Worm (Caenorhabditis elegans) whole organism, late embryonic: ENCODE measurements around the gene dph-5.

Experiments used
- ceh-48 ChIP-seq: sonication (generic microtip); optimal IDR thresholded peaks from 2 replicates; lab custom pipeline; 2016; ENCODE audit warnings: missing genetic modification characterization, inconsistent platforms, missing compliant biosample characterization
- madf-2 ChIP-seq: sonication (generic microtip); optimal IDR thresholded peaks from 2 replicates; lab custom pipeline; 2017; ENCODE audit warnings: missing genetic modification characterization, missing compliant biosample characterization
- nhr-11 ChIP-seq: fragments of 150-350 bp; optimal IDR thresholded peaks from 2 replicates; lab custom pipeline; 2014; ENCODE audit warnings: missing biosample characterization, missing genetic modification characterization
- sdc-2 ChIP-seq: sonication (generic microtip); optimal IDR thresholded peaks from 2 replicates; lab custom pipeline; 2016; ENCODE audit warnings: missing genotype, missing genetic modification characterization, missing compliant biosample characterization
- unc-86 ChIP-seq: sonication (generic microtip); optimal IDR thresholded peaks from 2 replicates; lab custom pipeline; 2016; ENCODE audit warnings: missing genetic modification characterization, missing compliant biosample characterization

DNA sequence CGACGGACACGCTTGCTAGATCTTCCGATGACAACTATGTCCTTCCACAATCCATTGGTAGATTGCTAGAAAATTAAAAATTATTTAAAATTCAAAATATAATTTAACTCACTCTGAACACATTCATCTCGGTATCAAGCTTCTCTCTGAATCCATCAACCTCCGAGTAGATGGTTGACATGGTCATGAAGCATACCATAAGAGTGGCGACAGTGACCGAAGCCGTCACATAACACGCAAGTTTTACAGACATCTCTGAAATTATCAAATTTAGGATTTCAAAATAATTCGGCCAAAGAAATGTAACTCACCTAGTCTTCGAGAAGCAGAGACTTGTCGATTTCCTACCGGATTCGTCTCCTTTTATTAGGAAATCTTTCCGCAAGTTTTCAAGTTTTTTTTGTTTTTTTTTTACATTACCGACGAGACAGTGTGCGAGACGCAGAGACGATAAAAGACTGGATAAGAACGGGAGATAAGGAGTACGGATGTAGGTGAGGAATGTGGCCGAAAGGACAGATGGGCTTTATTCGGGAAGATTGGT, 12.4 kb upstream of the dph-5 start, which contains the start of gene sqt-1:
- TF ChIP-seq sdc-2 (tag; lab: Kevin White, UChicago) (no peak), ceh-48 (tag; lab: Kevin White, UChicago) (no peak), nhr-11 (tag; lab: Kevin White, UChicago) (no peak), unc-86 (no peak), madf-2 (no peak)
